Fruit fly (Drosophila melanogaster) whole organism, embryonic: ENCODE data around the gene Kaz1-ORFB.

Source experiments
- Awh ChIP-seq: fragments of 200-800 bp; sonication (Bioruptor generic); IDR thresholded peaks from 2 replicates; pipeline ENCODE4, ENCODE4 v1.3.6; 2022; ENCODE audit warnings: missing biosample characterization, missing genetic modification characterization
- B-H2 ChIP-seq: fragments of 200-800 bp; sonication (Bioruptor generic); optimal IDR thresholded peaks from 2 replicates; lab custom pipeline; 2018; ENCODE audit warnings: missing biosample characterization, mild to moderate bottlenecking, missing genetic modification characterization
- Blimp-1 ChIP-seq: fragments of 200-800 bp; sonication (Bioruptor generic); optimal IDR thresholded peaks from 3 replicates; lab custom pipeline; 2018; ENCODE audit warnings: missing biosample characterization, missing genetic modification characterization, mild to moderate bottlenecking, moderate library complexity, missing genetic modification reagents
- C15 ChIP-seq: fragments of 200-800 bp; sonication (Bioruptor generic); IDR thresholded peaks from 3 replicates; pipeline ENCODE4 v1.3.6; 2022; ENCODE audit warnings: missing biosample characterization, missing genetic modification characterization
- CG10979 ChIP-seq: fragments of 200-800 bp; sonication (Bioruptor generic); optimal IDR thresholded peaks from 2 replicates; lab custom pipeline; 2018; ENCODE audit warnings: missing biosample characterization, mild to moderate bottlenecking, missing genetic modification characterization, moderate library complexity
- CG11504 ChIP-seq: fragments of 200-800 bp; sonication (Bioruptor generic); optimal IDR thresholded peaks from 3 replicates; lab custom pipeline; 2019; ENCODE audit warnings: missing biosample characterization, mild to moderate bottlenecking, missing genetic modification characterization, moderate library complexity
- CG11560 ChIP-seq: fragments of 200-800 bp; sonication (Bioruptor generic); IDR thresholded peaks from 3 replicates; pipeline ENCODE4 v1.3.6; 2022; ENCODE audit warnings: missing biosample characterization, missing genetic modification characterization
- CG14860 ChIP-seq: fragments of 200-800 bp; sonication (Bioruptor generic); IDR thresholded peaks from 3 replicates; pipeline ENCODE4 v1.3.6; 2022; ENCODE audit warnings: missing biosample characterization, missing genetic modification characterization; ENCODE audit not compliant: partially characterized antibody
- CG15011 ChIP-seq: fragments of 200-800 bp; sonication (Bioruptor generic); optimal IDR thresholded peaks from 3 replicates; lab custom pipeline; 2018; ENCODE audit warnings: missing biosample characterization, mild to moderate bottlenecking, missing genetic modification characterization
- CG15073 ChIP-seq: fragments of 200-800 bp; sonication (Bioruptor generic); optimal IDR thresholded peaks from 2 replicates; lab custom pipeline; 2016; ENCODE audit warnings: missing biosample characterization, missing genetic modification characterization
- CG17361 ChIP-seq: fragments of 200-800 bp; sonication (Bioruptor generic); IDR thresholded peaks from 3 replicates; pipeline ENCODE4 v1.3.6; 2022; ENCODE audit warnings: missing biosample characterization, missing genetic modification characterization
- CG18011 ChIP-seq: fragments of 200-800 bp; sonication (Bioruptor generic); optimal IDR thresholded peaks from 2 replicates; lab custom pipeline; 2017; ENCODE audit warnings: missing biosample characterization, missing genetic modification characterization, mild to moderate bottlenecking, moderate library complexity, missing genotype
- CG2875 ChIP-seq: fragments of 200-800 bp; sonication (Bioruptor generic); optimal IDR thresholded peaks from 2 replicates; lab custom pipeline; 2017; ENCODE audit warnings: missing biosample characterization, mild to moderate bottlenecking, missing genetic modification characterization, missing genetic modification reagents
- CG33213 ChIP-seq: fragments of 200-800 bp; sonication (Bioruptor generic); optimal IDR thresholded peaks from 3 replicates; lab custom pipeline; 2016; ENCODE audit warnings: missing biosample characterization, missing genetic modification characterization
- CG3407 ChIP-seq: fragments of 200-800 bp; sonication (Bioruptor generic); optimal IDR thresholded peaks from 2 replicates; lab custom pipeline; 2018; ENCODE audit warnings: missing biosample characterization, mild to moderate bottlenecking, missing genetic modification characterization
- CG6791 ChIP-seq: fragments of 200-800 bp; sonication (Bioruptor generic); IDR thresholded peaks from 3 replicates; pipeline ENCODE4 v1.3.6; 2022; ENCODE audit warnings: missing biosample characterization, missing genetic modification characterization; ENCODE audit not compliant: partially characterized antibody
- CG7745 ChIP-seq: fragments of 200-800 bp; sonication (Bioruptor generic); optimal IDR thresholded peaks from 2 replicates; lab custom pipeline; 2018; ENCODE audit warnings: missing biosample characterization, mild to moderate bottlenecking, missing genetic modification characterization, moderate library complexity
- CG7786 ChIP-seq: fragments of 200-800 bp; sonication (Bioruptor generic); optimal IDR thresholded peaks from 2 replicates; lab custom pipeline; 2016; ENCODE audit warnings: missing biosample characterization, missing genetic modification characterization
- CG8359 ChIP-seq: fragments of 200-800 bp; sonication (Bioruptor generic); optimal IDR thresholded peaks from 2 replicates; lab custom pipeline; 2017; ENCODE audit warnings: missing biosample characterization, mild to moderate bottlenecking, missing genetic modification characterization, borderline replicate concordance
- Camta ChIP-seq: fragments of 200-800 bp; sonication (Bioruptor generic); optimal IDR thresholded peaks from 2 replicates; lab custom pipeline; 2016; ENCODE audit warnings: missing biosample characterization, missing genetic modification characterization
- D ChIP-seq, 2 experiments: fragments of 200-800 bp in 1 of 2; fragments of >200 bp in 1 of 2; sonication (Bioruptor generic) in 1 of 2; optimal IDR thresholded peaks; 2 replicates in 1 of 2; 3 replicates in 1 of 2; lab custom pipeline; 2017; ENCODE audit warnings: mild to moderate bottlenecking in 1 of 2, missing biosample characterization in 1 of 2, missing genetic modification characterization in 1 of 2, missing genetic modification reagents in 1 of 2
- Dll ChIP-seq: fragments of 200-800 bp; sonication (Bioruptor generic); IDR thresholded peaks from 4 replicates; pipeline ENCODE4 v1.3.6; 2022; ENCODE audit warnings: missing biosample characterization, missing genetic modification characterization; ENCODE audit not compliant: partially characterized antibody
- Drgx ChIP-seq: fragments of 200-800 bp; sonication (Bioruptor generic); IDR thresholded peaks from 2 replicates; pipeline ENCODE4 v1.3.6; 2022; ENCODE audit warnings: missing biosample characterization, missing genetic modification characterization
- Gsc ChIP-seq: fragments of 200-800 bp; sonication (Bioruptor generic); IDR thresholded peaks from 2 replicates; pipeline ENCODE4 v1.3.6; 2022; ENCODE audit warnings: missing biosample characterization, missing genetic modification characterization
- HHEX ChIP-seq: fragments of 200-800 bp; sonication (Bioruptor generic); optimal IDR thresholded peaks from 3 replicates; lab custom pipeline; 2017; ENCODE audit warnings: missing biosample characterization, mild to moderate bottlenecking, missing genetic modification characterization, missing genetic modification reagents
- HLH3B ChIP-seq: fragments of 200-800 bp; sonication (Bioruptor generic); IDR thresholded peaks from 2 replicates; pipeline ENCODE4 v1.3.6; 2022; ENCODE audit warnings: missing biosample characterization, missing genetic modification characterization
- HmgZ ChIP-seq: fragments of 200-800 bp; sonication (Bioruptor generic); optimal IDR thresholded peaks from 2 replicates; lab custom pipeline; 2018; ENCODE audit warnings: missing biosample characterization, mild to moderate bottlenecking, missing genetic modification characterization
- Hmr ChIP-seq: fragments of 200-800 bp; sonication (Bioruptor generic); optimal IDR thresholded peaks from 3 replicates; lab custom pipeline; 2017; ENCODE audit warnings: mild to moderate bottlenecking, missing biosample characterization, missing genetic modification reagents, missing genetic modification characterization
- Hr39 ChIP-seq: fragments of >200 bp; optimal IDR thresholded peaks from 2 replicates; lab custom pipeline; 2017
- Hsf ChIP-seq: fragments of 200-800 bp; sonication (Bioruptor generic); optimal IDR thresholded peaks from 3 replicates; lab custom pipeline; 2016; ENCODE audit warnings: missing biosample characterization, missing genetic modification characterization
- Lpt ChIP-seq: fragments of >200 bp; optimal IDR thresholded peaks from 2 replicates; lab custom pipeline; 2018; ENCODE audit warnings: missing biosample characterization, missing genetic modification characterization
- Mad ChIP-seq: fragments of 200-800 bp; sonication (Bioruptor generic); optimal IDR thresholded peaks from 2 replicates; lab custom pipeline; 2016; ENCODE audit warnings: missing biosample characterization, missing genetic modification characterization
- PHDP ChIP-seq: fragments of 200-800 bp; sonication (Bioruptor generic); optimal IDR thresholded peaks from 3 replicates; lab custom pipeline; 2018; ENCODE audit warnings: missing biosample characterization, mild to moderate bottlenecking, missing genetic modification characterization, moderate library complexity
- Poxn ChIP-seq: fragments of 200-800 bp; sonication (Bioruptor generic); IDR thresholded peaks from 2 replicates; pipeline ENCODE4 v1.3.6; 2022; ENCODE audit warnings: missing biosample characterization, missing genetic modification characterization
- Sox100B ChIP-seq: fragments of 200-800 bp; sonication (Bioruptor generic); optimal IDR thresholded peaks from 3 replicates; lab custom pipeline; 2018; ENCODE audit warnings: missing biosample characterization, mild to moderate bottlenecking, missing genetic modification characterization
- br ChIP-seq: fragments of >200 bp; optimal IDR thresholded peaks from 2 replicates; lab custom pipeline; 2017
- cad ChIP-seq: fragments of >200 bp; optimal IDR thresholded peaks from 2 replicates; lab custom pipeline; 2017; ENCODE audit warnings: missing biosample characterization, missing genetic modification characterization
- cg ChIP-seq: fragments of 200-800 bp; sonication (Bioruptor generic); optimal IDR thresholded peaks from 3 replicates; lab custom pipeline; 2019; ENCODE audit warnings: missing biosample characterization, mild to moderate bottlenecking, missing genetic modification characterization, moderate library complexity
- dan ChIP-seq: fragments of 200-800 bp; sonication (Bioruptor generic); IDR thresholded peaks from 2 replicates; pipeline ENCODE4 v1.3.6; 2022; ENCODE audit warnings: missing biosample characterization, missing genetic modification characterization
- fd3F ChIP-seq: fragments of 200-800 bp; sonication (Bioruptor generic); optimal IDR thresholded peaks from 2 replicates; lab custom pipeline; 2018; ENCODE audit warnings: missing biosample characterization, mild to moderate bottlenecking, missing genetic modification characterization, moderate library complexity
- fd96Cb ChIP-seq: fragments of 200-800 bp; sonication (Bioruptor generic); optimal IDR thresholded peaks from 2 replicates; lab custom pipeline; 2018; ENCODE audit warnings: missing biosample characterization, mild to moderate bottlenecking, missing genetic modification characterization, moderate library complexity
- h ChIP-seq: fragments of >200 bp; optimal IDR thresholded peaks from 2 replicates; lab custom pipeline; 2017
- jumu ChIP-seq: fragments of 200-800 bp; sonication (Bioruptor generic); optimal IDR thresholded peaks from 3 replicates; lab custom pipeline; 2016; ENCODE audit warnings: missing biosample characterization, missing genetic modification characterization
- knrl ChIP-seq: fragments of 200-800 bp; sonication (Bioruptor generic); IDR thresholded peaks from 3 replicates; pipeline ENCODE4 v1.3.6; 2022; ENCODE audit warnings: missing biosample characterization, missing genetic modification characterization; ENCODE audit not compliant: partially characterized antibody
- odd ChIP-seq: fragments of 200-800 bp; sonication (Bioruptor generic); optimal IDR thresholded peaks from 2 replicates; lab custom pipeline; 2017; ENCODE audit warnings: missing biosample characterization, mild to moderate bottlenecking, missing genetic modification characterization
- otp ChIP-seq: fragments of 200-800 bp; sonication (Bioruptor generic); IDR thresholded peaks from 3 replicates; pipeline ENCODE4, ENCODE4 v1.3.6; 2022; ENCODE audit warnings: missing biosample characterization, missing genetic modification characterization
- pnt ChIP-seq: fragments of 200-800 bp; sonication (Bioruptor generic); optimal IDR thresholded peaks from 3 replicates; lab custom pipeline; 2016; ENCODE audit warnings: missing biosample characterization, missing genetic modification characterization
- sug ChIP-seq: fragments of 200-800 bp; optimal IDR thresholded peaks from 2 replicates; lab custom pipeline; 2019; ENCODE audit warnings: missing biosample characterization, mild to moderate bottlenecking, missing genetic modification characterization, moderate library complexity
- ttk ChIP-seq: fragments of 200-800 bp; sonication (Bioruptor generic); IDR thresholded peaks from 2 replicates; pipeline ENCODE4 v2.1.2; 2022; ENCODE audit warnings: missing biosample characterization, missing genetic modification characterization
- vfl ChIP-seq: fragments of 200-800 bp; sonication (Bioruptor generic); optimal IDR thresholded peaks from 2 replicates; lab custom pipeline; 2016; ENCODE audit warnings: missing biosample characterization, missing genetic modification characterization
- vvl ChIP-seq: fragments of 200-800 bp; sonication (Bioruptor generic); IDR thresholded peaks from 2 replicates; pipeline ENCODE4 v1.3.6; 2022; ENCODE audit warnings: missing biosample characterization, missing genetic modification characterization
- zen2 ChIP-seq: fragments of 200-800 bp; sonication (Bioruptor generic); IDR thresholded peaks from 3 replicates; pipeline ENCODE4 v1.3.6; 2022; ENCODE audit warnings: missing biosample characterization, missing genetic modification characterization; ENCODE audit not compliant: partially characterized antibody

The Kaz1-ORFB gene

dm6 chr3L:174501-174900 lies 41.9 kb upstream of the Kaz1-ORFB start (continued):
- TF ChIP-seq Drgx (GFP tag; lab: Robert Waterston, UW) (no peak), D (optimal IDR thresholded peaks at IDR 0.05; lab: Kevin White, UChicago) (no peak), D (GFP tag; optimal IDR thresholded peaks at IDR 0.05; lab: Kevin White, UChicago) (no peak), Lpt (no peak), CG8359 (GFP tag; lab: Kevin White, UChicago) (no peak), B-H2 (GFP tag; lab: Kevin White, UChicago) (peak; percentile 1), PHDP (tag; lab: Kevin White, UChicago) (peak; percentile 18), otp (GFP tag; lab: Robert Waterston, UW) (no peak), ttk (no peak), cad (no peak), Awh (GFP tag; lab: Robert Waterston, UW) (no peak), knrl (peak; percentile 86), vfl (GFP tag; lab: Kevin White, UChicago) (no peak), pnt (GFP tag; lab: Kevin White, UChicago) (no peak), CG17361 (no peak), CG3407 (GFP tag; lab: Kevin White, UChicago) (no peak), cg (GFP tag; lab: Kevin White, UChicago) (no peak), CG11560 (tag; lab: Robert Waterston, UW) (no peak), Gsc (GFP tag; lab: Robert Waterston, UW) (no peak), HHEX (GFP tag; lab: Kevin White, UChicago) (no peak), Blimp-1 (GFP tag; lab: Kevin White, UChicago) (no peak), HmgZ (tag; lab: Kevin White, UChicago) (peak; percentile 21), CG11504 (tag; lab: Kevin White, UChicago) (no peak), CG33213 (no peak), CG15011 (GFP tag; lab: Kevin White, UChicago) (no peak), br (lab: Kevin White, UChicago) (no peak), CG14860 (GFP tag; lab: Robert Waterston, UW) (peak; percentile 85), fd3F (GFP tag; lab: Kevin White, UChicago) (no peak), CG6791 (peak; percentile 88), sug (tag; lab: Kevin White, UChicago) (no peak), Mad (no peak), h (lab: Kevin White, UChicago) (no peak), CG7745 (tag; lab: Kevin White, UChicago) (no peak), C15 (no peak), Camta (GFP tag; lab: Kevin White, UChicago) (no peak), jumu (GFP tag; lab: Kevin White, UChicago) (no peak), odd (GFP tag; lab: Kevin White, UChicago) (no peak), CG18011 (no peak), zen2 (GFP tag; lab: Robert Waterston, UW) (peak; percentile 83; the same call in 2 of the 3 replicates), Sox100B (GFP tag; lab: Kevin White, UChicago) (no peak), CG15073 (no peak), Hmr (no peak), CG2875 (no peak), Hsf (GFP tag; lab: Kevin White, UChicago) (no peak), fd96Cb (tag; lab: Kevin White, UChicago) (no peak), Dll (peak; percentile 90), Poxn (GFP tag; lab: Robert Waterston, UW) (no peak), Hr39 (lab: Kevin White, UChicago) (no peak), dan (GFP tag; lab: Robert Waterston, UW) (no peak), vvl (GFP tag; lab: Robert Waterston, UW) (no peak), CG7786 (no peak), CG10979 (tag; lab: Kevin White, UChicago) (no peak), HLH3B (GFP tag; lab: Robert Waterston, UW) (no peak)
